Worm (Caenorhabditis elegans): ENCODE measurements around the gene zip-1.

ce11 chrIII:12284157-12284556 lies 49.4 kb upstream of the zip-1 start:
- no peak for TF ChIP-seq D2030.7 (GFP tag; IDR thresholded peaks at IDR 0.05)
- no peak for TF ChIP-seq ama-1 (optimal IDR thresholded peaks at IDR 0.05)
- TF ChIP-seq ama-1 (GFP tag; optimal IDR thresholded peaks at IDR 0.05) = no peak
- no peak for TF ChIP-seq snpc-4 (GFP tag; optimal IDR thresholded peaks at IDR 0.05)
- TF ChIP-seq snpc-4 (tag; optimal IDR thresholded peaks at IDR 0.05) = no peak
- TF ChIP-seq unc-62 (GFP tag; optimal IDR thresholded peaks at IDR 0.05) = no peak
- TF ChIP-seq ceh-79 (tag; optimal IDR thresholded peaks at IDR 0.05) = no peak
- TF ChIP-seq B0019.2 (GFP tag; conservative IDR thresholded peaks at IDR 0.05) = no peak
- TF ChIP-seq hmg-20 (GFP tag; IDR thresholded peaks at IDR 0.05) = no peak
- no peak for TF ChIP-seq nfya-2 (GFP tag; IDR thresholded peaks at IDR 0.05)
- no peak for TF ChIP-seq xnd-1 (tag; optimal IDR thresholded peaks at IDR 0.05)

All from whole organism, young adult.